Fruit fly (Drosophila melanogaster) whole organism, pupa: ENCODE results near the gene Gnmt.

Source experiments
- CG10348 ChIP-seq: fragments of 200-800 bp; sonication (Bioruptor generic); IDR thresholded peaks from 2 replicates; pipeline ENCODE4 v1.3.6; 2022; ENCODE audit warnings: missing biosample characterization, missing genetic modification characterization
- CG12605 ChIP-seq: fragments of 200-800 bp; sonication (Bioruptor generic); IDR thresholded peaks from 2 replicates; pipeline ENCODE4 v1.3.6; 2022; ENCODE audit warnings: missing biosample characterization, missing genetic modification characterization
- CG13204 ChIP-seq: fragments of 200-800 bp; sonication (Bioruptor generic); optimal IDR thresholded peaks from 2 replicates; lab custom pipeline; 2018; ENCODE audit warnings: missing biosample characterization, mild to moderate bottlenecking, missing genetic modification characterization, moderate library complexity
- CG14655 ChIP-seq: fragments of 200-800 bp; sonication (Bioruptor generic); optimal IDR thresholded peaks from 3 replicates; lab custom pipeline; 2017; ENCODE audit warnings: mild to moderate bottlenecking, missing biosample characterization, missing genetic modification reagents, missing genetic modification characterization
- CG15710 ChIP-seq: fragments of 200-800 bp; sonication (Bioruptor generic); optimal IDR thresholded peaks from 2 replicates; lab custom pipeline; 2018; ENCODE audit warnings: missing biosample characterization, mild to moderate bottlenecking, missing genetic modification characterization, moderate library complexity
- CG17806 ChIP-seq: fragments of 200-800 bp; sonication (Bioruptor generic); optimal IDR thresholded peaks from 2 replicates; lab custom pipeline; 2018; ENCODE audit warnings: missing biosample characterization, mild to moderate bottlenecking, missing genetic modification characterization, moderate library complexity
- CG32121 ChIP-seq: fragments of 200-800 bp; sonication (Bioruptor generic); IDR thresholded peaks from 2 replicates; pipeline ENCODE4 v1.3.6; 2022; ENCODE audit warnings: missing biosample characterization, missing genetic modification characterization
- CG34367 ChIP-seq: fragments of 200-800 bp; sonication (Bioruptor generic); optimal IDR thresholded peaks from 2 replicates; lab custom pipeline; 2018; ENCODE audit warnings: missing biosample characterization, mild to moderate bottlenecking, missing genetic modification characterization
- CG4496 ChIP-seq: fragments of 200-800 bp; sonication (Bioruptor generic); IDR thresholded peaks from 3 replicates; pipeline ENCODE4 v1.3.6; 2022; ENCODE audit warnings: missing biosample characterization, missing genetic modification characterization
- CG8159 ChIP-seq: fragments of 200-800 bp; sonication (Bioruptor generic); optimal IDR thresholded peaks from 3 replicates; lab custom pipeline; 2018; ENCODE audit warnings: missing biosample characterization, mild to moderate bottlenecking, missing genetic modification characterization, moderate library complexity
- CG8301 ChIP-seq: fragments of 200-800 bp; sonication (Bioruptor generic); optimal IDR thresholded peaks from 2 replicates; lab custom pipeline; 2018; ENCODE audit warnings: missing biosample characterization, mild to moderate bottlenecking, missing genetic modification characterization
- CG9948 ChIP-seq: fragments of 200-800 bp; sonication (Bioruptor generic); optimal IDR thresholded peaks from 2 replicates; lab custom pipeline; 2018; ENCODE audit warnings: missing biosample characterization, mild to moderate bottlenecking, missing genetic modification characterization, moderate library complexity
- D1 ChIP-seq: fragments of 200-800 bp; sonication (Bioruptor generic); optimal IDR thresholded peaks from 2 replicates; lab custom pipeline; 2018; ENCODE audit warnings: missing biosample characterization, mild to moderate bottlenecking, missing genetic modification characterization, moderate library complexity
- EcR ChIP-seq: fragments of 200-800 bp; sonication (Bioruptor generic); optimal IDR thresholded peaks from 3 replicates; lab custom pipeline; 2019; ENCODE audit warnings: missing biosample characterization, missing genetic modification characterization, mild to moderate bottlenecking, moderate library complexity, missing genetic modification reagents
- Ets98B ChIP-seq: fragments of 200-800 bp; sonication (Bioruptor generic); IDR thresholded peaks from 2 replicates; pipeline ENCODE4 v1.3.6; 2022; ENCODE audit warnings: missing biosample characterization, missing genetic modification characterization
- Pif1A ChIP-seq: fragments of 200-800 bp; sonication (Bioruptor generic); optimal IDR thresholded peaks from 3 replicates; lab custom pipeline; 2016; ENCODE audit warnings: missing biosample characterization, missing genetic modification characterization
- Pif1B ChIP-seq: fragments of 200-800 bp; sonication (Bioruptor generic); optimal IDR thresholded peaks from 3 replicates; lab custom pipeline; 2016; ENCODE audit warnings: missing biosample characterization, missing genetic modification characterization
- Snoo ChIP-seq: fragments of 200-800 bp; sonication (Bioruptor generic); optimal IDR thresholded peaks from 3 replicates; lab custom pipeline; 2017; ENCODE audit warnings: missing biosample characterization, mild to moderate bottlenecking, missing genetic modification characterization, inconsistent platforms
- fd96Ca ChIP-seq: fragments of 200-800 bp; sonication (Bioruptor generic); IDR thresholded peaks from 3 replicates; pipeline ENCODE4 v1.3.6; 2022; ENCODE audit warnings: missing biosample characterization, missing genetic modification characterization
- gl ChIP-seq: fragments of 200-800 bp; sonication (Bioruptor generic); optimal IDR thresholded peaks from 2 replicates; lab custom pipeline; 2018; ENCODE audit warnings: missing biosample characterization, mild to moderate bottlenecking, missing genetic modification characterization
- rn ChIP-seq: fragments of 200-800 bp; sonication (Bioruptor generic); IDR thresholded peaks from 2 replicates; pipeline ENCODE4 v1.3.6; 2022; ENCODE audit warnings: missing biosample characterization, missing genetic modification characterization

Gnmt gene

dm6 chr3R:12691422-12692101, 17.2 kb downstream of the Gnmt start, which contains the start of gene Arp1:
TSS of gene Arp1 (plus strand) at chr3R:12691743.
- no peak for TF ChIP-seq CG17806
- no peak for TF ChIP-seq CG10348 (GFP tag; lab: Robert Waterston, UW)
- TF ChIP-seq CG4496 (GFP tag; lab: Robert Waterston, UW), result no peak
- no peak for TF ChIP-seq Pif1A (GFP tag; lab: Kevin White, UChicago)
- no peak for TF ChIP-seq CG14655 (GFP tag; lab: Kevin White, UChicago)
- TF ChIP-seq rn (GFP tag; lab: Robert Waterston, UW), result no peak
- no peak for TF ChIP-seq fd96Ca (GFP tag; lab: Robert Waterston, UW)
- TF ChIP-seq CG9948 (tag; lab: Kevin White, UChicago), result no peak
- TF ChIP-seq CG15710 (tag; lab: Kevin White, UChicago), result no peak
- no peak for TF ChIP-seq Ets98B
- TF ChIP-seq EcR (GFP tag; lab: Kevin White, UChicago), result no peak

dm6 chr3R:12692497-12692896, 18.1 kb downstream of the Gnmt start, which contains the start of gene CG31347:
TSS of gene CG31347 (minus strand) at chr3R:12692597.
- TF ChIP-seq Pif1B (no peak), EcR (GFP tag; lab: Kevin White, UChicago) (no peak), rn (GFP tag; lab: Robert Waterston, UW) (no peak), CG34367 (tag; lab: Kevin White, UChicago) (no peak), CG32121 (GFP tag; lab: Robert Waterston, UW) (no peak), CG17806 (no peak), CG4496 (GFP tag; lab: Robert Waterston, UW) (no peak), CG10348 (GFP tag; lab: Robert Waterston, UW) (no peak), CG12605 (GFP tag; lab: Robert Waterston, UW) (no peak), CG8301 (no peak), D1 (tag; lab: Kevin White, UChicago) (no peak), CG14655 (GFP tag; lab: Kevin White, UChicago) (no peak), Snoo (tag; lab: Kevin White, UChicago) (no peak), gl (tag; lab: Kevin White, UChicago) (no peak), CG9948 (tag; lab: Kevin White, UChicago) (no peak), CG13204 (GFP tag; lab: Kevin White, UChicago) (no peak), fd96Ca (GFP tag; lab: Robert Waterston, UW) (no peak), CG8159 (tag; lab: Kevin White, UChicago) (no peak)

dm6 chr3R:12694742-12695141, 20.3 kb downstream of the Gnmt start, which contains the start of the genes CG14391 and NijC:
TSS of gene CG14391 (minus strand) at chr3R:12694842.
TSS of gene NijC (plus strand) at chr3R:12695129.
- TF ChIP-seq Pif1B, result no peak
- no peak for TF ChIP-seq CG8301
- no peak for TF ChIP-seq CG12605 (GFP tag; lab: Robert Waterston, UW)
- no peak for TF ChIP-seq CG9948 (tag; lab: Kevin White, UChicago)
- TF ChIP-seq CG14655 (GFP tag; lab: Kevin White, UChicago), result no peak
- no peak for TF ChIP-seq fd96Ca (GFP tag; lab: Robert Waterston, UW)
- no peak for TF ChIP-seq Snoo (tag; lab: Kevin White, UChicago)

dm6 chr3R:12697022-12697421, 22.6 kb downstream of the Gnmt start, which contains the start of gene Past1:
TSS of gene Past1 (plus strand) at chr3R:12697322.
- TF ChIP-seq CG14655 (GFP tag; lab: Kevin White, UChicago) (no peak), rn (GFP tag; lab: Robert Waterston, UW) (no peak), Ets98B (no peak), CG8301 (no peak), Pif1B (no peak), CG32121 (GFP tag; lab: Robert Waterston, UW) (no peak), CG12605 (GFP tag; lab: Robert Waterston, UW) (no peak), fd96Ca (GFP tag; lab: Robert Waterston, UW) (no peak)

DNA sequence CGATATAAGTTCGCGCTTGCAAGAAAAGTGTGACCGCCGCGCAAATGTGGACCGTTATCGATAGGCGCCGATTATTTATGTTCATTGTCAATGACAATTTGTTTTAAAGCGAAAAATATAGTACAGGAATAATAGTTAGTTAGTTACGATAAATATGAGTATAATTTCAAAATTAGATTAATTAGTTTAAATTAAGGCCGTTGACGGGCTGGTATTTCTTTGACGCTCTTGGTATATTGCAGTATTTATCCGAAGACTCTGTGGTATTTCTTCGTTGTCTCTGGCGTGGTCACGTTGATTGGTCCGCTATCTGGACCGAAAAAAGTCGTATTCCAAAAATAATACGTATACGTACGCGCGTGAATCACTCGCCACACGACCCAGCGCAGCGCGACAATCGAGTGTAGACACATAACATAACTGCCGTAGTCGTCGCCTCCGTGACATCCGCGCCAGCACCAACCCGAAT, 23.2 kb downstream of the Gnmt start:
- TF ChIP-seq CG15710 (tag; lab: Kevin White, UChicago), result no peak
- 0 out of 3 replicates have a peak, but pooled peaks have one; percentile 34 for TF ChIP-seq CG4496 (GFP tag; lab: Robert Waterston, UW)

dm6 chr3R:12698363-12698762, 24.0 kb downstream of the Gnmt start:
- no peak for TF ChIP-seq Ets98B
